Fruit fly (Drosophila melanogaster) whole organism, adult: ENCODE measurements around the gene CG10237.

Experiments used
- CG14711 ChIP-seq: fragments of 200-800 bp; sonication (Bioruptor generic); optimal IDR thresholded peaks from 2 replicates; lab custom pipeline; 2018; ENCODE audit warnings: missing biosample characterization, mild to moderate bottlenecking, missing genetic modification characterization, moderate library complexity
- CG1620 ChIP-seq: fragments of 200-800 bp; sonication (Bioruptor generic); optimal IDR thresholded peaks from 2 replicates; lab custom pipeline; 2016; ENCODE audit warnings: missing biosample characterization, missing genetic modification characterization
- CG33017 ChIP-seq: fragments of 200-800 bp; sonication (Bioruptor generic); optimal IDR thresholded peaks from 2 replicates; lab custom pipeline; 2018; ENCODE audit warnings: missing biosample characterization, mild to moderate bottlenecking, missing genetic modification characterization, moderate library complexity
- CG5204 ChIP-seq: fragments of 200-800 bp; sonication (Bioruptor generic); optimal IDR thresholded peaks from 2 replicates; lab custom pipeline; 2016; ENCODE audit warnings: missing biosample characterization, missing genetic modification characterization
- CG7045 ChIP-seq: fragments of 200-800 bp; sonication (Bioruptor generic); optimal IDR thresholded peaks from 2 replicates; lab custom pipeline; 2017; ENCODE audit warnings: missing biosample characterization, mild to moderate bottlenecking, missing genetic modification characterization
- Hr96 ChIP-seq: fragments of 200-800 bp; sonication (Bioruptor generic); optimal IDR thresholded peaks from 2 replicates; lab custom pipeline; 2016; ENCODE audit warnings: missing biosample characterization, missing genetic modification characterization
- bab1 ChIP-seq: fragments of 200-800 bp; sonication (Bioruptor generic); optimal IDR thresholded peaks from 3 replicates; lab custom pipeline; 2019; ENCODE audit warnings: missing biosample characterization, mild to moderate bottlenecking, missing genetic modification characterization, moderate library complexity
- cic ChIP-seq: fragments of 200-800 bp; sonication (Bioruptor generic); optimal IDR thresholded peaks from 2 replicates; lab custom pipeline; 2017; ENCODE audit warnings: missing biosample characterization, mild to moderate bottlenecking, missing genetic modification characterization, moderate library complexity
- kay ChIP-seq: fragments of 200-800 bp; sonication (Bioruptor generic); peaks from one replicate; lab custom pipeline; 2016; ENCODE audit warnings: missing biosample characterization, missing genetic modification characterization, borderline replicate concordance
- ovo ChIP-seq: fragments of 200-800 bp; sonication (Bioruptor generic); optimal IDR thresholded peaks from 2 replicates; lab custom pipeline; 2016; ENCODE audit warnings: missing biosample characterization, missing genetic modification characterization

dm6 chr2L:19386106-19386715 lies 56.3 kb downstream of the CG10237 start, which contains the start of gene fon:
- TF ChIP-seq CG7045 (GFP tag; lab: Kevin White, UChicago): no peak
- TF ChIP-seq CG1620 (GFP tag; lab: Kevin White, UChicago): no peak
- TF ChIP-seq CG14711 (tag; lab: Kevin White, UChicago): no peak
- TF ChIP-seq kay (GFP tag; lab: Kevin White, UChicago): peak; percentile 62
- TF ChIP-seq ovo: no peak
- TF ChIP-seq cic (GFP tag; lab: Kevin White, UChicago): peak; percentile 55
- no peak for TF ChIP-seq CG33017 (tag; lab: Kevin White, UChicago)
- no peak for TF ChIP-seq Hr96 (GFP tag; lab: Kevin White, UChicago)
- no peak for TF ChIP-seq CG5204 (GFP tag; lab: Kevin White, UChicago)
- TF ChIP-seq bab1 (GFP tag; lab: Kevin White, UChicago): no peak
